Fruit fly (Drosophila melanogaster) whole organism, prepupa: ENCODE data around the gene CG46281.

Experiments
- CG11902 ChIP-seq: fragments of 200-800 bp; sonication (Bioruptor generic); optimal IDR thresholded peaks from 3 replicates; lab custom pipeline; 2016; ENCODE audit warnings: missing biosample characterization, missing genetic modification characterization
- CG16779 ChIP-seq: fragments of 200-800 bp; sonication (Bioruptor generic); optimal IDR thresholded peaks from 3 replicates; lab custom pipeline; 2017; ENCODE audit warnings: missing biosample characterization, mild to moderate bottlenecking, missing genetic modification characterization
- CG6854 ChIP-seq: fragments of 200-800 bp; sonication (Bioruptor generic); optimal IDR thresholded peaks from 2 replicates; lab custom pipeline; 2017; ENCODE audit warnings: missing biosample characterization, mild to moderate bottlenecking, missing genetic modification characterization
- Eip75B ChIP-seq: fragments of 200-800 bp; sonication (Bioruptor generic); optimal IDR thresholded peaks from 3 replicates; lab custom pipeline; 2016; ENCODE audit warnings: missing biosample characterization, missing genetic modification characterization
- Eip78C ChIP-seq: fragments of 200-800 bp; sonication (Bioruptor generic); peaks from one replicate; lab custom pipeline; 2016; ENCODE audit warnings: missing biosample characterization, missing genetic modification characterization
- esn ChIP-seq: fragments of 200-800 bp; sonication (Bioruptor generic); optimal IDR thresholded peaks from 2 replicates; lab custom pipeline; 2016; ENCODE audit warnings: missing biosample characterization, mild to moderate bottlenecking, missing genetic modification characterization, moderate library complexity
- topi ChIP-seq: fragments of 200-800 bp; sonication (Bioruptor generic); optimal IDR thresholded peaks from 3 replicates; lab custom pipeline; 2016; ENCODE audit warnings: missing biosample characterization, missing genetic modification characterization

dm6 chr3R:13077262-13077661, 47.2 kb upstream of the CG46281 start:
- no peak for TF ChIP-seq Eip75B (GFP tag; lab: Kevin White, UChicago)
- no peak for TF ChIP-seq CG16779 (tag; lab: Kevin White, UChicago)
- TF ChIP-seq esn (GFP tag; lab: Kevin White, UChicago): no peak
- no peak for TF ChIP-seq CG11902 (GFP tag; lab: Kevin White, UChicago)
- TF ChIP-seq CG6854: no peak
- no peak for TF ChIP-seq Eip78C (GFP tag; lab: Kevin White, UChicago)
- TF ChIP-seq topi (GFP tag; lab: Kevin White, UChicago): no peak
